Fruit fly (Drosophila melanogaster): ENCODE results near the gene CG18558.

DNA sequence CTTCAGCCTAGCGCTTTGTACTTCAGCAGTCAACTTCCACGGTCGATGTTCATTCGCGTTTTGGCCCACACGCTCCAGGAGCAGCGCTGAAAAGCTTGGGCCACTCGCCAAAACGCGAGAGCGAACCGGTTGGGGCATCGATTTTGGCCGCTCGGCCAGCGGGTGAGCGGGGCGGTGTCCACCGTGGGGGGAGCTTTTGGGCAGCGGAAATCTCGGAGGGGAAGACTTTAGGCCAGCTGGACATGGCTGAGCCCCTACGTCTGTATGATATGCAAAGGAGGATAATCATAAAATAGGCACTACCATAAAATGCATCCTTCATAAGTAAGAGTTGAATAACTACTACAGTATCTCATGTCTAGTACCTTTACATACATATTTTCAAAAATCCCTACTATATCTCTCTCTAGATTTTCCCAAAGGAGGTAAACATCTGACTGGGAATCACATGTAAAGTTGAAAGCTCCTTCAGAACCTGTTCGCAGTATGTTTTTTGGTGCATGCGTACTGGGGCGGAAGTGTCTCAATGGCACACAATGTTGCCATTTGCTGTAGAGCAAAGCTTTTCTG is 44.3 kb downstream of the CG18558 start, which contains the start of gene Syt1:
- TF ChIP-seq CG11560 (tag; IDR thresholded peaks at IDR 0.05): no peak
- no peak for TF ChIP-seq PHDP (tag; optimal IDR thresholded peaks at IDR 0.05)
- no peak for TF ChIP-seq amos (GFP tag; IDR thresholded peaks at IDR 0.05; ENCODE audit: partially characterized antibody)
- no peak for TF ChIP-seq CG30403 (GFP tag; optimal IDR thresholded peaks at IDR 0.05)
- no peak for TF ChIP-seq CG31441 (GFP tag; IDR thresholded peaks at IDR 0.05)
- TF ChIP-seq CG17361 (GFP tag; IDR thresholded peaks at IDR 0.05): no peak
- TF ChIP-seq Sin3A (optimal IDR thresholded peaks at IDR 0.05): no peak
- TF ChIP-seq NC2β (GFP tag; optimal IDR thresholded peaks at IDR 0.05): no peak
- TF ChIP-seq crol (GFP tag; IDR thresholded peaks at IDR 0.05): peak; percentile 86
- no peak for TF ChIP-seq ken (GFP tag; IDR thresholded peaks at IDR 0.05)
- no peak for TF ChIP-seq br (optimal IDR thresholded peaks at IDR 0.05)
- TF ChIP-seq fd3F (GFP tag; optimal IDR thresholded peaks at IDR 0.05): no peak
